Fruit fly (Drosophila melanogaster) whole organism, wandering third instar larva: ENCODE results near the gene CG11629.
A peak's percentile ranks its signal among the peaks of the same experiment; 100 is the strongest.

Experiments
- Abd-B ChIP-seq: fragments of >200 bp; optimal IDR thresholded peaks from 2 replicates; lab custom pipeline; 2017; ENCODE audit warnings: missing biosample characterization, missing genetic modification characterization
- CG32264 ChIP-seq: fragments of 200-800 bp; sonication (Bioruptor generic); optimal IDR thresholded peaks from 2 replicates; lab custom pipeline; 2016; ENCODE audit warnings: missing biosample characterization, missing genetic modification characterization
- CG9705 ChIP-seq: fragments of 200-800 bp; sonication (Bioruptor generic); optimal IDR thresholded peaks from 2 replicates; lab custom pipeline; 2018; ENCODE audit warnings: missing biosample characterization, mild to moderate bottlenecking, missing genetic modification characterization
- CrebA ChIP-seq: fragments of 200-800 bp; sonication (Bioruptor generic); optimal IDR thresholded peaks from 2 replicates; lab custom pipeline; 2016; ENCODE audit warnings: missing biosample characterization, mild to moderate bottlenecking, missing genetic modification characterization, borderline replicate concordance
- Dfd ChIP-seq: fragments of >200 bp; optimal IDR thresholded peaks from 2 replicates; lab custom pipeline; 2017; ENCODE audit warnings: missing biosample characterization, missing genetic modification characterization
- Dif ChIP-seq: fragments of 200-275, 200-300 bp; sonication (Bioruptor generic); optimal IDR thresholded peaks from 2 replicates; lab custom pipeline; 2018; ENCODE audit warnings: missing biosample characterization, missing genetic modification characterization; ENCODE audit not compliant: partially characterized antibody
- GATAd ChIP-seq: sonication (Bioruptor generic); optimal IDR thresholded peaks from 2 replicates; lab custom pipeline; 2016; ENCODE audit warnings: missing biosample characterization, missing genetic modification characterization
- HLH106 ChIP-seq: fragments of 200-800 bp; optimal IDR thresholded peaks from 3 replicates; lab custom pipeline; 2019; ENCODE audit warnings: missing biosample characterization, mild to moderate bottlenecking, missing genetic modification characterization, moderate library complexity
- Hnf4 ChIP-seq: fragments of 200-800 bp; sonication (Bioruptor generic); optimal IDR thresholded peaks from 2 replicates; lab custom pipeline; 2016; ENCODE audit warnings: missing biosample characterization, mild to moderate bottlenecking, missing genetic modification characterization
- Hr78 ChIP-seq: fragments of >200 bp; optimal IDR thresholded peaks from 2 replicates; lab custom pipeline; 2017; ENCODE audit warnings: missing biosample characterization, missing genetic modification characterization
- Hr83 ChIP-seq: fragments of 200-300 bp; sonication (Bioruptor generic); optimal IDR thresholded peaks from 2 replicates; lab custom pipeline; 2016; ENCODE audit warnings: missing biosample characterization, mild to moderate bottlenecking, missing genetic modification characterization, moderate library complexity; ENCODE audit not compliant: poor library complexity, severe bottlenecking
- Jra ChIP-seq: sonication (Bioruptor generic); optimal IDR thresholded peaks from 2 replicates; lab custom pipeline; 2016; ENCODE audit warnings: missing biosample characterization, missing genetic modification characterization
- Mio ChIP-seq: sonication (Bioruptor generic); optimal IDR thresholded peaks from 2 replicates; lab custom pipeline; 2016; ENCODE audit warnings: missing biosample characterization, missing genetic modification characterization
- Myc ChIP-seq: fragments of >200 bp; optimal IDR thresholded peaks from 2 replicates; lab custom pipeline; 2017
- N ChIP-seq: fragments of >200 bp; optimal IDR thresholded peaks from 2 replicates; lab custom pipeline; 2018; ENCODE audit warnings: missing biosample characterization, missing external identifiers, missing genetic modification characterization
- OdsH ChIP-seq: fragments of 200-800 bp; sonication (Bioruptor generic); optimal IDR thresholded peaks from 2 replicates; lab custom pipeline; 2016; ENCODE audit warnings: missing biosample characterization, mild to moderate bottlenecking, missing genetic modification characterization
- Rel ChIP-seq, 2 experiments: fragments of 200-800 bp; sonication (Bioruptor generic) in 1 of 2; optimal IDR thresholded peaks; 2 replicates in 1 of 2; 3 replicates in 1 of 2; lab custom pipeline; 2016 to 2019; ENCODE audit warnings: mild to moderate bottlenecking in 2 of 2, missing biosample characterization in 2 of 2, missing genetic modification characterization in 2 of 2, moderate library complexity in 1 of 2
- Sp1 ChIP-seq: fragments of 200-800 bp; sonication (Bioruptor generic); optimal IDR thresholded peaks from 3 replicates; lab custom pipeline; 2019; ENCODE audit warnings: missing biosample characterization, mild to moderate bottlenecking, missing genetic modification characterization, moderate library complexity
- Vsx2 ChIP-seq: fragments of 200-300, 225-300 bp; sonication (Bioruptor generic); optimal IDR thresholded peaks from 2 replicates; lab custom pipeline; 2018; ENCODE audit warnings: missing biosample characterization, missing genetic modification characterization; ENCODE audit not compliant: partially characterized antibody
- br ChIP-seq: fragments of 200-800 bp; sonication (Bioruptor generic); optimal IDR thresholded peaks from 2 replicates; lab custom pipeline; 2016; ENCODE audit warnings: missing biosample characterization, missing genetic modification characterization
- brk ChIP-seq: fragments of 200-800 bp; sonication (Bioruptor generic); optimal IDR thresholded peaks from 2 replicates; lab custom pipeline; 2016; ENCODE audit warnings: missing biosample characterization, mild to moderate bottlenecking, missing genetic modification characterization
- dl ChIP-seq, 2 experiments: fragments of 175-275, 200-275 bp in 1 of 2; fragments of 200-275 bp in 1 of 2; sonication (Bioruptor generic); optimal IDR thresholded peaks; lab custom pipeline; 2018; ENCODE audit warnings: mild to moderate bottlenecking in 2 of 2, missing biosample characterization in 2 of 2, missing genetic modification characterization in 2 of 2, moderate library complexity in 2 of 2; ENCODE audit not compliant: partially characterized antibody in 2 of 2, insufficient read depth in 1 of 2
- dmrt93B ChIP-seq: fragments of 200-800 bp; sonication (Bioruptor generic); optimal IDR thresholded peaks from 2 replicates; lab custom pipeline; 2018; ENCODE audit warnings: missing biosample characterization, mild to moderate bottlenecking, missing genetic modification characterization
- dsf ChIP-seq: sonication (Bioruptor generic); optimal IDR thresholded peaks from 2 replicates; lab custom pipeline; 2016; ENCODE audit warnings: missing biosample characterization, missing genetic modification characterization, borderline replicate concordance
- ey ChIP-seq: fragments of 200-800 bp; sonication (Bioruptor generic); optimal IDR thresholded peaks from 2 replicates; lab custom pipeline; 2016; ENCODE audit warnings: missing biosample characterization, missing genetic modification characterization
- foxo ChIP-seq, 2 experiments: fragments of 200-800 bp; sonication (Bioruptor generic); optimal IDR thresholded peaks; 2 replicates in 1 of 2; 3 replicates in 1 of 2; lab custom pipeline; 2016 to 2017; ENCODE audit warnings: missing biosample characterization in 2 of 2, missing genetic modification characterization in 2 of 2
- fru ChIP-seq: fragments of 200-800 bp; sonication (Bioruptor generic); optimal IDR thresholded peaks from 3 replicates; lab custom pipeline; 2016; ENCODE audit warnings: missing biosample characterization, mild to moderate bottlenecking, missing genetic modification characterization
- h ChIP-seq: fragments of 200-800 bp; sonication (Bioruptor generic); optimal IDR thresholded peaks from 3 replicates; lab custom pipeline; 2016; ENCODE audit warnings: missing biosample characterization, mild to moderate bottlenecking, missing genetic modification characterization
- jim ChIP-seq: fragments of 175-275, 200-325 bp; sonication (Bioruptor generic); optimal IDR thresholded peaks from 2 replicates; lab custom pipeline; 2016; ENCODE audit warnings: missing biosample characterization, mild to moderate bottlenecking, missing genetic modification characterization
- lola ChIP-seq: fragments of >200 bp; optimal IDR thresholded peaks from 2 replicates; lab custom pipeline; 2017; ENCODE audit warnings: missing biosample characterization, missing genetic modification characterization
- pan ChIP-seq: fragments of >200 bp; optimal IDR thresholded peaks from 2 replicates; lab custom pipeline; 2017
- psq ChIP-seq: fragments of 200-800 bp; sonication (Bioruptor generic); optimal IDR thresholded peaks from 3 replicates; lab custom pipeline; 2017; ENCODE audit warnings: missing biosample characterization, mild to moderate bottlenecking, missing genetic modification characterization, moderate library complexity
- rgr ChIP-seq: fragments of 200-800 bp; sonication (Bioruptor generic); optimal IDR thresholded peaks from 3 replicates; lab custom pipeline; 2016; ENCODE audit warnings: missing biosample characterization, mild to moderate bottlenecking, missing genetic modification characterization
- sage ChIP-seq: fragments of 200-800 bp; sonication (Bioruptor generic); optimal IDR thresholded peaks from 2 replicates; lab custom pipeline; 2016; ENCODE audit warnings: missing biosample characterization, mild to moderate bottlenecking, missing genetic modification characterization
- sv ChIP-seq: fragments of 200-800 bp; sonication (Bioruptor generic); optimal IDR thresholded peaks from 3 replicates; lab custom pipeline; 2016; ENCODE audit warnings: missing biosample characterization, missing genetic modification characterization
- tai ChIP-seq: sonication (Bioruptor generic); optimal IDR thresholded peaks from 2 replicates; lab custom pipeline; 2016; ENCODE audit warnings: missing biosample characterization, missing genetic modification characterization
- usp ChIP-seq: fragments of >200 bp; optimal IDR thresholded peaks from 2 replicates; lab custom pipeline; 2017; ENCODE audit warnings: missing biosample characterization, missing genetic modification characterization
- woc ChIP-seq: sonication (Bioruptor generic); optimal IDR thresholded peaks from 2 replicates; lab custom pipeline; 2016; ENCODE audit warnings: missing biosample characterization, mild to moderate bottlenecking, missing genetic modification characterization

The CG11629 gene

dm6 chr2L:21904183-21904582 lies 6.1 kb upstream of the CG11629 start:
- TF ChIP-seq h (GFP tag; lab: Kevin White, UChicago) (no peak), jim (GFP tag; lab: Kevin White, UChicago) (no peak), Myc (lab: Kevin White, UChicago) (no peak), psq (GFP tag; lab: Kevin White, UChicago) (no peak), lola (GFP tag; lab: Kevin White, UChicago) (no peak), OdsH (GFP tag; lab: Kevin White, UChicago) (no peak), dsf (GFP tag; lab: Kevin White, UChicago) (no peak)

DNA sequence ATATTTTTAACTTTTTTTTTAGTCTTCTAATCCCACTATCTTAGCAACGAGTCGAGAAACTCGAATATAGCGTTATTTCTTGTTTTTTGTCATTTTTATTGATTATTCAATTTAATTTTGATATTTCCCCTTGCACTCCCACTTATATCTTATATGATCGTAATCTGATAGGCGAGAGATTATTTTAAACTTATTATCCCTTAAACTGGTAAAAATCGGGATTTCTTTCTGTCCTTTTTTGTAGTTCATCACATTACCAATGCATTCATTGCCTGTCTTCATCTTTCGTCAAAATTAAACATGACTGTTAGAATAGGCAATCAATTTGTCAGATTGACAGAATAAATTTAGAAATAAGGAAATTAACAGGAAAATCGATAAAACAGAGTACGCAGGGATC lies 4.6 kb upstream of the CG11629 start, which contains the start of gene CG1421:
TSS of gene CG1421 (plus strand) at position 301 of the 400 bp plus-strand sequence.
- TF ChIP-seq CG32264 = no peak
- TF ChIP-seq Myc (lab: Kevin White, UChicago) = no peak
- TF ChIP-seq rgr (GFP tag; lab: Kevin White, UChicago) = no peak
- no peak for TF ChIP-seq jim (GFP tag; lab: Kevin White, UChicago)
- no peak for TF ChIP-seq ey (GFP tag; lab: Kevin White, UChicago)
- no peak for TF ChIP-seq OdsH (GFP tag; lab: Kevin White, UChicago)
- TF ChIP-seq sv = no peak
- TF ChIP-seq tai (GFP tag; lab: Kevin White, UChicago) = no peak
- TF ChIP-seq Rel (GFP tag; optimal IDR thresholded peaks at IDR 0.05; lab: Kevin White, UChicago) = no peak
- no peak for TF ChIP-seq Rel (tag; optimal IDR thresholded peaks at IDR 0.05; lab: Kevin White, UChicago)
- TF ChIP-seq N (GFP tag; lab: Kevin White, UChicago) = no peak
- TF ChIP-seq pan (lab: Kevin White, UChicago) = no peak
- no peak for TF ChIP-seq GATAd (GFP tag; lab: Kevin White, UChicago)
- TF ChIP-seq Hr78 (GFP tag; lab: Kevin White, UChicago) = no peak
- TF ChIP-seq brk (GFP tag; lab: Kevin White, UChicago) = no peak
- TF ChIP-seq Jra (GFP tag; lab: Kevin White, UChicago) = no peak
- TF ChIP-seq Vsx2 (GFP tag; lab: Kevin White, UChicago) = no peak
- TF ChIP-seq dl (GFP tag; optimal IDR thresholded peaks at IDR 0.05; lab: Kevin White, UChicago; ENCODE audit: insufficient read depth in 1 of 2, partially characterized antibody in 2 of 2) = no peak
- TF ChIP-seq, all 38 proteins: peak for 0

- TF ChIP-seq sage = no peak
- no peak for TF ChIP-seq Myc (lab: Kevin White, UChicago)
- TF ChIP-seq jim (GFP tag; lab: Kevin White, UChicago) = no peak
- TF ChIP-seq Dif = peak; percentile 55
- TF ChIP-seq dl (GFP tag; optimal IDR thresholded peaks at IDR 0.05; lab: Kevin White, UChicago; ENCODE audit: insufficient read depth in 1 of 2, partially characterized antibody in 2 of 2) = peak; percentile 12 to 70
- no peak for TF ChIP-seq Abd-B (GFP tag; lab: Kevin White, UChicago)
- no peak for TF ChIP-seq dsf (GFP tag; lab: Kevin White, UChicago)
- TF ChIP-seq ey (GFP tag; lab: Kevin White, UChicago) = no peak
- no peak for TF ChIP-seq foxo (GFP tag; optimal IDR thresholded peaks at IDR 0.05; lab: Kevin White, UChicago)
- TF ChIP-seq usp (GFP tag; lab: Kevin White, UChicago) = no peak
- TF ChIP-seq Dfd (GFP tag; lab: Kevin White, UChicago) = no peak
- no peak for TF ChIP-seq Mio
- no peak for TF ChIP-seq GATAd (GFP tag; lab: Kevin White, UChicago)
- TF ChIP-seq CG32264 = no peak
- no peak for TF ChIP-seq CrebA (GFP tag; lab: Kevin White, UChicago)
- TF ChIP-seq N (GFP tag; lab: Kevin White, UChicago) = peak; percentile 9
- TF ChIP-seq br (GFP tag; lab: Kevin White, UChicago) = no peak
- TF ChIP-seq CG9705 (GFP tag; lab: Kevin White, UChicago) = no peak
- no peak for TF ChIP-seq Sp1 (GFP tag; lab: Kevin White, UChicago)
- no peak for TF ChIP-seq Hnf4 (GFP tag; lab: Kevin White, UChicago)
- TF ChIP-seq Jra (GFP tag; lab: Kevin White, UChicago) = no peak
- TF ChIP-seq Rel (GFP tag; optimal IDR thresholded peaks at IDR 0.05; lab: Kevin White, UChicago) = no peak
- TF ChIP-seq Rel (tag; optimal IDR thresholded peaks at IDR 0.05; lab: Kevin White, UChicago) = no peak
- TF ChIP-seq rgr (GFP tag; lab: Kevin White, UChicago) = no peak
- TF ChIP-seq pan (lab: Kevin White, UChicago) = no peak
- TF ChIP-seq woc (GFP tag; lab: Kevin White, UChicago) = no peak
- TF ChIP-seq dmrt93B (GFP tag; lab: Kevin White, UChicago) = no peak
- no peak for TF ChIP-seq Hr78 (GFP tag; lab: Kevin White, UChicago)
- TF ChIP-seq lola (GFP tag; lab: Kevin White, UChicago) = no peak
- no peak for TF ChIP-seq tai (GFP tag; lab: Kevin White, UChicago)
- no peak for TF ChIP-seq Hr83 (GFP tag; lab: Kevin White, UChicago)
- TF ChIP-seq Vsx2 (GFP tag; lab: Kevin White, UChicago) = peak; percentile 59
- TF ChIP-seq sv = no peak
- no peak for TF ChIP-seq h (GFP tag; lab: Kevin White, UChicago)
- no peak for TF ChIP-seq HLH106 (tag; lab: Kevin White, UChicago)
- TF ChIP-seq OdsH (GFP tag; lab: Kevin White, UChicago) = no peak
- TF ChIP-seq fru (GFP tag; lab: Kevin White, UChicago) = no peak
- peak; percentile 37 for TF ChIP-seq psq (GFP tag; lab: Kevin White, UChicago)
- TF ChIP-seq brk (GFP tag; lab: Kevin White, UChicago) = no peak
Observed at dm6 chr2L:21899001-21899715, 1.1 kb upstream of the CG11629 start.
